Worm (Caenorhabditis elegans) whole organism, L3 larva: Measurements from ENCODE around the gene F40A3.4.

ENCODE experiments used
- R02D3.7 ChIP-seq: fragments of 150-350 bp; optimal IDR thresholded peaks from 2 replicates; lab custom pipeline; 2014; ENCODE audit warnings: missing biosample characterization, missing genetic modification characterization
- ZK546.5 ChIP-seq: sonication (generic microtip); optimal IDR thresholded peaks from 2 replicates; lab custom pipeline; 2017; ENCODE audit warnings: missing biosample characterization, missing genetic modification characterization
- ama-1 ChIP-seq: fragments of 150-350 bp; optimal IDR thresholded peaks from 2 replicates; lab custom pipeline; 2018
- ceh-16 ChIP-seq: sonication (generic microtip); optimal IDR thresholded peaks from 2 replicates; lab custom pipeline; 2017; ENCODE audit warnings: missing biosample characterization, missing genetic modification characterization
- ceh-28 ChIP-seq: fragments of 150-350 bp; optimal IDR thresholded peaks from 2 replicates; lab custom pipeline; 2014; ENCODE audit warnings: missing biosample characterization, missing genetic modification reagents, missing genetic modification characterization
- ceh-82 ChIP-seq: fragments of 150-350 bp; optimal IDR thresholded peaks from 2 replicates; lab custom pipeline; 2014; ENCODE audit warnings: missing biosample characterization, missing genetic modification characterization
- ceh-9 ChIP-seq: sonication (generic microtip); optimal IDR thresholded peaks from 2 replicates; lab custom pipeline; 2018; ENCODE audit warnings: missing biosample characterization, missing genetic modification characterization
- egl-27 ChIP-seq: sonication (generic microtip); optimal IDR thresholded peaks from 4 replicates; lab custom pipeline; 2017; ENCODE audit warnings: missing biosample characterization, missing genetic modification reagents, missing genetic modification characterization
- egl-5 ChIP-seq: fragments of 150-350 bp; optimal IDR thresholded peaks from 2 replicates; lab custom pipeline; 2017; ENCODE audit warnings: missing biosample characterization, missing genetic modification reagents, missing genetic modification characterization, inconsistent platforms
- elt-1 ChIP-seq: fragments of 150-350 bp; optimal IDR thresholded peaks from 2 replicates; lab custom pipeline; 2014; ENCODE audit warnings: missing biosample characterization, missing genetic modification characterization
- elt-2 ChIP-seq: sonication (generic microtip); optimal IDR thresholded peaks from 2 replicates; lab custom pipeline; 2016; ENCODE audit warnings: missing genetic modification reagents, mild to moderate bottlenecking, missing genetic modification characterization, missing compliant biosample characterization
- elt-3 ChIP-seq, 3 experiments: fragments of 150-350 bp in 1 of 3; sonication (generic microtip) in 2 of 3; optimal IDR thresholded peaks; 2 replicates in 2 of 3; 4 replicates in 1 of 3; lab custom pipeline; 2014 to 2017; ENCODE audit warnings: missing biosample characterization in 3 of 3, missing genetic modification characterization in 3 of 3
- fkh-10 ChIP-seq: sonication (generic microtip); optimal IDR thresholded peaks from 2 replicates; lab custom pipeline; 2017; ENCODE audit warnings: missing biosample characterization, missing genetic modification reagents, missing genetic modification characterization
- fkh-2 ChIP-seq: fragments of 150-350 bp; optimal IDR thresholded peaks from 2 replicates; lab custom pipeline; 2014; ENCODE audit warnings: missing biosample characterization, missing genetic modification reagents, missing genetic modification characterization
- fos-1 ChIP-seq: fragments of 150-350 bp; optimal IDR thresholded peaks from 2 replicates; lab custom pipeline; 2014; ENCODE audit warnings: missing biosample characterization, missing genetic modification characterization
- hmg-11 ChIP-seq: sonication (generic microtip); optimal IDR thresholded peaks from 2 replicates; lab custom pipeline; 2016; ENCODE audit warnings: missing genetic modification characterization, missing compliant biosample characterization
- jun-1 ChIP-seq: fragments of 150-350 bp; optimal IDR thresholded peaks from 2 replicates; lab custom pipeline; 2014; ENCODE audit warnings: missing biosample characterization, missing genetic modification reagents, missing genetic modification characterization
- lin-15B ChIP-seq: fragments of 150-350 bp; optimal IDR thresholded peaks from 2 replicates; lab custom pipeline; 2014; ENCODE audit warnings: missing biosample characterization, missing genetic modification characterization
- lin-39 ChIP-seq: fragments of 150-350 bp; optimal IDR thresholded peaks from 2 replicates; lab custom pipeline; 2018; ENCODE audit warnings: missing biosample characterization, missing genetic modification reagents, missing genetic modification characterization
- mdl-1 ChIP-seq: fragments of 150-350 bp; optimal IDR thresholded peaks from 2 replicates; lab custom pipeline; 2014; ENCODE audit warnings: missing biosample characterization, missing genetic modification characterization
- nfya-1 ChIP-seq: sonication (generic microtip); optimal IDR thresholded peaks from 2 replicates; lab custom pipeline; 2017; ENCODE audit warnings: missing genetic modification characterization, mild to moderate bottlenecking, missing compliant biosample characterization, antibody characterized with exemption, moderate library complexity; ENCODE audit not compliant: insufficient read depth
- nhr-11 ChIP-seq: fragments of 150-350 bp; optimal IDR thresholded peaks from 2 replicates; lab custom pipeline; 2014; ENCODE audit warnings: missing biosample characterization, missing genetic modification characterization
- nhr-12 ChIP-seq: fragments of 150-350 bp; optimal IDR thresholded peaks from 2 replicates; lab custom pipeline; 2014; ENCODE audit warnings: missing biosample characterization, missing genetic modification characterization
- nhr-23 ChIP-seq: fragments of 150-350 bp; optimal IDR thresholded peaks from 2 replicates; lab custom pipeline; 2014; ENCODE audit warnings: missing biosample characterization, missing genetic modification reagents, missing genetic modification characterization
- nhr-237 ChIP-seq: fragments of 150-350 bp; optimal IDR thresholded peaks from 2 replicates; lab custom pipeline; 2014; ENCODE audit warnings: missing biosample characterization, missing genetic modification characterization
- nhr-28 ChIP-seq: fragments of 150-350 bp; optimal IDR thresholded peaks from 2 replicates; lab custom pipeline; 2014; ENCODE audit warnings: missing biosample characterization, missing genetic modification characterization
- nhr-43 ChIP-seq: sonication (generic microtip); optimal IDR thresholded peaks from 2 replicates; lab custom pipeline; 2016; ENCODE audit warnings: mild to moderate bottlenecking, missing genetic modification characterization, missing compliant biosample characterization; ENCODE audit not compliant: poor library complexity, severe bottlenecking
- nhr-76 ChIP-seq: fragments of 150-350 bp; sonication (generic microtip); optimal IDR thresholded peaks from 5 replicates; lab custom pipeline; 2014; ENCODE audit warnings: missing biosample characterization, missing genetic modification characterization
- pha-4 ChIP-seq: fragments of 150-350 bp; optimal IDR thresholded peaks from 2 replicates; lab custom pipeline; 2014; ENCODE audit warnings: missing biosample characterization, missing genetic modification reagents, missing genetic modification characterization
- sea-2 ChIP-seq: fragments of 150-350 bp; sonication (generic microtip); optimal IDR thresholded peaks from 4 replicates; lab custom pipeline; 2014; ENCODE audit warnings: missing biosample characterization, missing genetic modification reagents, missing genetic modification characterization
- skn-1 ChIP-seq: fragments of 150-350 bp; optimal IDR thresholded peaks from 2 replicates; lab custom pipeline; 2014; ENCODE audit warnings: missing biosample characterization, missing genetic modification characterization
- snpc-4 ChIP-seq: fragments of 150-350 bp; optimal IDR thresholded peaks from 2 replicates; lab custom pipeline; 2014; ENCODE audit warnings: missing biosample characterization, missing genetic modification characterization
- unc-62 ChIP-seq: fragments of 150-350 bp; sonication (generic microtip); optimal IDR thresholded peaks from 4 replicates; lab custom pipeline; 2014; ENCODE audit warnings: missing biosample characterization, missing genetic modification reagents, missing genetic modification characterization
- ztf-11 ChIP-seq: fragments of 150-350 bp; optimal IDR thresholded peaks from 2 replicates; lab custom pipeline; 2014; ENCODE audit warnings: missing biosample characterization, missing genetic modification characterization
- ztf-4 ChIP-seq: fragments of 150-350 bp; optimal IDR thresholded peaks from 2 replicates; lab custom pipeline; 2014; ENCODE audit warnings: missing biosample characterization, missing genetic modification characterization

The F40A3.4 gene

DNA sequence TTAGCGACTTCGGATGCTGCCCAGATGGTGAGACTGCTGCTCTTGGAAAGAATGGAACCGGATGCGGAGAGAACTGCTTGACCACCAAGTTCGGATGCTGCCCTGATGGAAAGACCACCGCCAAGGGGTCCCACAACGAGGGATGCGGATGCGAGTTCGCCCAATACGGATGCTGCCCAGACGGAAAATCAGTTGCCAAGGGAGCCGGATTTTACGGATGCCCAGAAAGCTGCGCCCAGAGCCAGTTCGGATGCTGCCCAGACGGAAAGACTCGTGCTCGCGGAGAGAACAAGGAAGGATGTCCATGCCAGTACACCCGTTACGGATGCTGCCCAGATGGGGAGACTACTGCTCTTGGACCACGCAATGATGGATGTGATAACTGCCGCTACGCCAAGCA lies 44.6 kb upstream of the F40A3.4 start:
- TF ChIP-seq ztf-11 (tag; lab: Kevin White, UChicago) (no peak), egl-5 (no peak), jun-1 (no peak), R02D3.7 (tag; lab: Kevin White, UChicago) (no peak), elt-1 (tag; lab: Kevin White, UChicago) (no peak)
- TF ChIP-seq, all 47 proteins: peak for 0

DNA sequence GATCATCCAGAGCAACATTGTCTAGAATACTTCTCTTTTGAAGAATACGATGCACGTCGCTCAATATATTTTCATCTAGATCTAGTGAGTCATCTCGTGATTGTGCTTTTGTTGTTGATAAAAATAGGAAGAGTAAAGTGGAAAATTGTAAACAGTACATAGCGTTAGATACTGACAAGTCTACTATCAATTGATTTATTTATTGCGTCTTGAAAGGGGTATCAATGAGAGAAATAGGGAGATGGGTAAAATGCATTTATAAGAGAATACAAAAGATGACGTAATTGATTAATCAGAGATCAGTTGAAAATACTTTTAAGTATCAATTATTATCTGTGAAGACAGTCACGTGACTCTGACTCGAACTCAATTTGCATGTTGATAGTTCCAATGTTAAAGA lies 38.6 kb upstream of the F40A3.4 start, which contains the start of gene txt-5:
txt-5 (minus strand) TSS at position 224 of the 400 bp plus-strand sequence.
- TF ChIP-seq hmg-11 (tag; lab: Kevin White, UChicago) (no peak), elt-3 (tag; optimal IDR thresholded peaks at IDR 0.05; lab: Kevin White, UChicago) (peak in 2 of 3 experiments; percentile 29 to 50), mdl-1 (no peak), ztf-4 (tag; lab: Kevin White, UChicago) (no peak), nhr-23 (peak; percentile 71), fkh-10 (GFP tag; lab: Kevin White, UChicago) (no peak), nhr-76 (tag; lab: Kevin White, UChicago) (no peak), ztf-11 (tag; lab: Kevin White, UChicago) (no peak)

DNA sequence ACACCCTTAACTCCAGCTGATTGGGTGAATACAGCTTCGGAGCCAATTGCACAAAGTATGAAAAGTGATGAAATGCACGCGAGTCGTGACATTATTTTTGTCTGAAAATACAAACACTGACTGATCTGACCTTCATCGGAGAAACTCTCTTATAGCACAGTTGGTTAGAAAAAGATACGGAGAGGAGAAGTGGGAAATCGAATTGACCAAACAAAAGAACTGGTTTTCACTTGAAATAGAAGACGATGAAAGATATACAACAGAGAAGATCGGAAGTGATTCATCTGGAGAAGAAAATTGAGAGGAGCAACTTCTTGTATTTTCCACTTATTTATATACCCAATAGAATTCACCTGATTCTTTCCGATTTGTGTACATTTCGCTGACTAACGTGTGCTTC lies 37.7 kb upstream of the F40A3.4 start, which contains the start of gene ttr-33:
ttr-33 (minus strand) TSS at position 101 of the 400 bp plus-strand sequence.
- TF ChIP-seq skn-1 (tag; lab: Kevin White, UChicago) (no peak), pha-4 (tag; lab: Kevin White, UChicago) (peak; percentile 50)
- TF ChIP-seq, all 47 proteins: peak for 1

DNA sequence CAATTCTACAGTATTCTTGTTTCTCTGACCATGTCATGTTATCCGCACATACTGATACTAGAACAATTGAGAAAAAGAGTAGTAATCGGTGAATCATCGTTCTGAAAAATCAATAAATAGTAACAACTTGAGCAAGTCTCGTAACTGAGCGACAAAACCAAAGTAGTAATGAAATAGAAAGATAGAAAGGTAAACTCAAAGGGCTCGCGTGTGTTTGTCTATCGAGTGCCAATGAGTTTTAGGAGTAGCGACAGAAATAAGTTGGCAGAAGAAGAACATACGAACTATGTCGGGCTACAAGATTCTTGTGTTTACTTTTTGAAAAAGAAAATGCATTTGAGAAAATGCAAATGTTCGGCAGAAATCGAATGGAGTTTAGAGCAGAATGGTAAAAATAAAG lies 36.1 kb upstream of the F40A3.4 start, which contains the start of gene C37C3.12:
C37C3.12 (minus strand) TSS at position 101 of the 400 bp plus-strand sequence.
- no peak for TF ChIP-seq fkh-10 (GFP tag; lab: Kevin White, UChicago)
- peak; percentile 78 for TF ChIP-seq pha-4 (tag; lab: Kevin White, UChicago)
- TF ChIP-seq nfya-1 (tag; lab: Kevin White, UChicago) = no peak
- TF ChIP-seq sea-2 (GFP tag; lab: Kevin White, UChicago) = no peak
- TF ChIP-seq, all 47 proteins: peak for 1

DNA sequence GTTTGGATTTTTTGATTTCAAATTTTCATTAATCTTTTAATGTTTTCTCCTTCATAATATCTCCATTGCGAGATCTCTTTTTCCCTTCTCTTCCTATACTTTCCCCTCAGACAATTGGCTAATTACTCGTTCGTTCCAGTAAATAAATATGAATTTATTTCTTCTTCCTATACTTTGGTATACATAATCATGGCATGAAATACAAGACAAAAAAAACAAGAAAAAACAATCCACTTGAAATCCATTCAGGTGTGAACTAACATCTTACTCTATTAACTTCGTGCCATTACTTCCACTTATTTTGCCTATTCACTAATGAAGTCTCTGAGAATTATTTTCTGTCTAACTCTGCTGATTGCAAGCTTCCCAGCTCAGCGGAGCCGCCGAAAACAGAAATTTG lies 33.3 kb upstream of the F40A3.4 start, which contains the start of gene grd-8:
grd-8 (plus strand) TSS at position 301 of the 400 bp plus-strand sequence.
- TF ChIP-seq ceh-9 (tag; lab: Kevin White, UChicago) = no peak
- no peak for TF ChIP-seq fkh-2 (tag; lab: Kevin White, UChicago)
- TF ChIP-seq nhr-43 (tag; lab: Kevin White, UChicago) = no peak
- TF ChIP-seq ztf-11 (tag; lab: Kevin White, UChicago) = no peak
- TF ChIP-seq egl-27 (tag; lab: Kevin White, UChicago) = no peak
- TF ChIP-seq ceh-16 (tag; lab: Kevin White, UChicago) = no peak
- TF ChIP-seq lin-39 = no peak
- no peak for TF ChIP-seq nhr-237 (tag; lab: Kevin White, UChicago)
- no peak for TF ChIP-seq elt-3 (tag; optimal IDR thresholded peaks at IDR 0.05; lab: Kevin White, UChicago)
- TF ChIP-seq nhr-12 (tag; lab: Kevin White, UChicago) = no peak
- TF ChIP-seq nhr-11 (tag; lab: Kevin White, UChicago) = no peak
- no peak for TF ChIP-seq unc-62
- no peak for TF ChIP-seq ceh-82 (tag; lab: Kevin White, UChicago)
- no peak for TF ChIP-seq mdl-1
- TF ChIP-seq nhr-23 = no peak
- no peak for TF ChIP-seq fos-1 (tag; lab: Kevin White, UChicago)
- TF ChIP-seq nfya-1 (tag; lab: Kevin White, UChicago) = no peak
- no peak for TF ChIP-seq ceh-28 (tag; lab: Kevin White, UChicago)
- no peak for TF ChIP-seq hmg-11 (tag; lab: Kevin White, UChicago)

DNA sequence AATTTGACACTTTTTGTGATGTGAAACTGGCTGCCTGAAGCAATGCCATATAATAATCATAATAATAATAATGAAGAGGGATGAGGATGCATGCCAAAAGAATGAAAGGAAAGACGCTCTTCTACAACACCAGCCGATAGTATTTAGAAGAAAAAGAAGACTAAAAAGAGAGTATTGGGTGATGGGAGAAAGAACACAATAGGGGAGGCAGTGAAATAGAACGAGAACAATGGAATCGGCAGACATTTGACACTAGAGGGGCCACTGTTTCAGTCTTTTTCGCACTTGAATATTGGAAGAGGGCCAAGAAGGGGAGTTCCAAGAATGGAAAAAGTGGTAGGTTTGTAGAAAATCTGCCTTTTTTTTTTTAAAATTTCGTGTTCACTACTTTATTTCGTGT lies 28.4 kb upstream of the F40A3.4 start, which contains the start of gene memo-1:
memo-1 (minus strand) TSS at position 2 of the 400 bp plus-strand sequence.
- TF ChIP-seq ceh-9 (tag; lab: Kevin White, UChicago) (no peak), nhr-28 (tag; lab: Kevin White, UChicago) (no peak), nhr-237 (tag; lab: Kevin White, UChicago) (no peak), ceh-82 (tag; lab: Kevin White, UChicago) (no peak), nhr-76 (tag; lab: Kevin White, UChicago) (no peak), ZK546.5 (tag; lab: Kevin White, UChicago) (no peak), R02D3.7 (tag; lab: Kevin White, UChicago) (no peak), snpc-4 (tag; lab: Kevin White, UChicago) (no peak), nhr-11 (tag; lab: Kevin White, UChicago) (no peak), skn-1 (tag; lab: Kevin White, UChicago) (no peak), elt-2 (tag; lab: Kevin White, UChicago) (no peak), lin-15B (tag; lab: Kevin White, UChicago) (no peak), egl-27 (tag; lab: Kevin White, UChicago) (no peak), nfya-1 (tag; lab: Kevin White, UChicago) (no peak), ama-1 (lab: Kevin White, UChicago) (no peak)
